Worm (Caenorhabditis elegans): Measurements from ENCODE around the gene T04C9.3.

- TF ChIP-seq pha-4 (tag; optimal IDR thresholded peaks at IDR 0.05) (no peak), pag-3 (tag; optimal IDR thresholded peaks at IDR 0.05; ENCODE audit: borderline replicate concordance) (no peak), rnt-1 (tag; optimal IDR thresholded peaks at IDR 0.05) (no peak), unc-86 (tag; optimal IDR thresholded peaks at IDR 0.05) (no peak), dve-1 (tag; optimal IDR thresholded peaks at IDR 0.05) (no peak), nhr-11 (tag; optimal IDR thresholded peaks at IDR 0.05) (no peak), fkh-10 (GFP tag; optimal IDR thresholded peaks at IDR 0.05) (no peak), ahr-1 (tag; optimal IDR thresholded peaks at IDR 0.05) (no peak), C38D4.7 (GFP tag; optimal IDR thresholded peaks at IDR 0.05) (no peak), sdc-2 (tag; optimal IDR thresholded peaks at IDR 0.05) (no peak), hlh-30 (tag; optimal IDR thresholded peaks at IDR 0.05; ENCODE audit: insufficient read depth) (no peak), syd-9 (tag; optimal IDR thresholded peaks at IDR 0.05) (no peak), ceh-18 (tag; optimal IDR thresholded peaks at IDR 0.05) (no peak), hlh-6 (tag; optimal IDR thresholded peaks at IDR 0.05) (no peak)
These were observed 2.6 kb downstream of the T04C9.3 start for ce11 chrIII:5988010-5988409.

Measured in whole organism, late embryonic.